Worm (Caenorhabditis elegans): ENCODE results near the gene ptr-20.

ce11 chrII:15145594-15145993 lies 12.4 kb upstream of the ptr-20 start, which contains the start of gene Y53F4B.27:
- TF ChIP-seq snpc-4 (tag; optimal IDR thresholded peaks at IDR 0.05) (no peak), lin-13 (tag; optimal IDR thresholded peaks at IDR 0.05) (no peak), lsy-2 (tag; optimal IDR thresholded peaks at IDR 0.05) (no peak), ztf-11 (tag; optimal IDR thresholded peaks at IDR 0.05) (no peak), nhr-2 (tag; optimal IDR thresholded peaks at IDR 0.05) (no peak), ces-1 (GFP tag; optimal IDR thresholded peaks at IDR 0.05) (no peak), nhr-12 (tag; optimal IDR thresholded peaks at IDR 0.05) (no peak), mep-1 (tag; optimal IDR thresholded peaks at IDR 0.05) (no peak), unc-120 (tag; optimal IDR thresholded peaks at IDR 0.05; ENCODE audit: poor library complexity, severe bottlenecking) (no peak), nhr-28 (tag; optimal IDR thresholded peaks at IDR 0.05) (no peak), pha-4 (tag; optimal IDR thresholded peaks at IDR 0.05) (no peak)

All from whole organism, mixed stage, embryonic.